Worm (Caenorhabditis elegans): ENCODE results near the gene pinn-1.
"Not testable (repeated sequence)": the region's sequence is repeated elsewhere in the genome, so short reads cannot be mapped to it uniquely, and the experiment has no call there.

- not testable (repeated sequence) for TF ChIP-seq aly-2 (tag; optimal IDR thresholded peaks at IDR 0.05); nhr-77 (tag; optimal IDR thresholded peaks at IDR 0.05); nhr-28 (tag; optimal IDR thresholded peaks at IDR 0.05); fkh-10 (GFP tag; optimal IDR thresholded peaks at IDR 0.05); hif-1 (tag; optimal IDR thresholded peaks at IDR 0.05); snpc-4 (tag; optimal IDR thresholded peaks at IDR 0.05); duxl-1 (tag; optimal IDR thresholded peaks at IDR 0.05; ENCODE audit: poor library complexity); unc-130 (GFP tag; optimal IDR thresholded peaks at IDR 0.05); ama-1 (optimal IDR thresholded peaks at IDR 0.05); mes-2 (tag; optimal IDR thresholded peaks at IDR 0.05; ENCODE audit: poor library complexity, severe bottlenecking); ZK546.5 (tag; optimal IDR thresholded peaks at IDR 0.05); lin-39 (tag; optimal IDR thresholded peaks at IDR 0.05)
Measured at ce11 chrII:2839004-2839403, 49.8 kb downstream of the pinn-1 start, which contains the start of gene Y110A2AL.4.

Measured in whole organism, L4 larva.